Worm (Caenorhabditis elegans): Measurements from ENCODE around the gene F52C9.5.

F52C9.5 gene

ce11 chrIII:5294867-5295266 is 7.2 kb upstream of the F52C9.5 start (continued):
- TF ChIP-seq C08G9.2 (tag; optimal IDR thresholded peaks at IDR 0.05) (peak; percentile 83), ceh-9 (tag; optimal IDR thresholded peaks at IDR 0.05) (peak; percentile 77), pha-4 (tag; optimal IDR thresholded peaks at IDR 0.05) (no peak), ceh-30 (tag; optimal IDR thresholded peaks at IDR 0.05) (peak; percentile 60), ceh-31 (tag; optimal IDR thresholded peaks at IDR 0.05) (peak; percentile 57), ahr-1 (tag; optimal IDR thresholded peaks at IDR 0.05) (peak; percentile 61), hlh-6 (tag; optimal IDR thresholded peaks at IDR 0.05) (peak; percentile 94), syd-9 (tag; optimal IDR thresholded peaks at IDR 0.05) (peak; percentile 91), npax-4 (tag; optimal IDR thresholded peaks at IDR 0.05) (peak; percentile 79), ceh-6 (GFP tag; optimal IDR thresholded peaks at IDR 0.05) (peak; percentile 84), mec-3 (tag; optimal IDR thresholded peaks at IDR 0.05; ENCODE audit: borderline replicate concordance) (peak; percentile 44), hlh-13 (GFP tag; optimal IDR thresholded peaks at IDR 0.05) (peak; percentile 88), lim-6 (tag; optimal IDR thresholded peaks at IDR 0.05) (peak; percentile 22), ceh-2 (tag; optimal IDR thresholded peaks at IDR 0.05) (peak; percentile 80), gmeb-2 (tag; optimal IDR thresholded peaks at IDR 0.05) (peak; percentile 91), ets-4 (tag; optimal IDR thresholded peaks at IDR 0.05) (peak; percentile 88), dve-1 (tag; optimal IDR thresholded peaks at IDR 0.05) (peak; percentile 73), madf-2 (tag; optimal IDR thresholded peaks at IDR 0.05) (peak; percentile 77), pqm-1 (tag; optimal IDR thresholded peaks at IDR 0.05) (peak; percentile 81), ceh-34 (tag; optimal IDR thresholded peaks at IDR 0.05) (peak; percentile 94), pha-2 (tag; optimal IDR thresholded peaks at IDR 0.05) (peak; percentile 92), sox-4 (tag; optimal IDR thresholded peaks at IDR 0.05) (peak; percentile 86), T23F11.4 (GFP tag; optimal IDR thresholded peaks at IDR 0.05) (peak; percentile 81), pag-3 (tag; optimal IDR thresholded peaks at IDR 0.05; ENCODE audit: borderline replicate concordance) (no peak), sdc-2 (tag; optimal IDR thresholded peaks at IDR 0.05) (peak; percentile 81)

ce11 chrIII:5304044-5304443 is 2.0 kb downstream of the F52C9.5 start:
- no peak for TF ChIP-seq hlh-13 (GFP tag; optimal IDR thresholded peaks at IDR 0.05)
- TF ChIP-seq ztf-16 (tag; optimal IDR thresholded peaks at IDR 0.05): no peak
- no peak for TF ChIP-seq unc-55 (GFP tag; optimal IDR thresholded peaks at IDR 0.05)
- TF ChIP-seq eyg-1 (tag; optimal IDR thresholded peaks at IDR 0.05): no peak
- no peak for TF ChIP-seq nhr-11 (tag; optimal IDR thresholded peaks at IDR 0.05)
- TF ChIP-seq K02D7.2 (tag; optimal IDR thresholded peaks at IDR 0.05): no peak
- no peak for TF ChIP-seq unc-3 (GFP tag; conservative IDR thresholded peaks at IDR 0.05)
- TF ChIP-seq unc-3 (tag; optimal IDR thresholded peaks at IDR 0.05): no peak
- TF ChIP-seq fax-1 (tag; optimal IDR thresholded peaks at IDR 0.05): no peak
- no peak for TF ChIP-seq ceh-48 (tag; optimal IDR thresholded peaks at IDR 0.05)
- TF ChIP-seq C08G9.2 (tag; optimal IDR thresholded peaks at IDR 0.05): no peak

ce11 chrIII:5305725-5306124 is 3.7 kb downstream of the F52C9.5 start:
- TF ChIP-seq ets-4 (tag; optimal IDR thresholded peaks at IDR 0.05) (peak; percentile 73), ahr-1 (tag; optimal IDR thresholded peaks at IDR 0.05) (peak; percentile 5), dmd-4 (tag; optimal IDR thresholded peaks at IDR 0.05; ENCODE audit: borderline replicate concordance) (no peak), dve-1 (tag; optimal IDR thresholded peaks at IDR 0.05) (peak; percentile 59), mec-3 (tag; optimal IDR thresholded peaks at IDR 0.05; ENCODE audit: borderline replicate concordance) (no peak), hlh-30 (tag; optimal IDR thresholded peaks at IDR 0.05; ENCODE audit: insufficient read depth) (no peak), zip-5 (tag; optimal IDR thresholded peaks at IDR 0.05) (no peak), pqm-1 (tag; optimal IDR thresholded peaks at IDR 0.05) (peak; percentile 75), nfya-1 (tag; optimal IDR thresholded peaks at IDR 0.05) (no peak), pha-2 (tag; optimal IDR thresholded peaks at IDR 0.05) (peak; percentile 14), tbx-7 (tag; optimal IDR thresholded peaks at IDR 0.05) (no peak), unc-86 (tag; optimal IDR thresholded peaks at IDR 0.05) (peak; percentile 40), sox-4 (tag; optimal IDR thresholded peaks at IDR 0.05) (peak; percentile 79), unc-55 (GFP tag; optimal IDR thresholded peaks at IDR 0.05) (no peak), unc-42 (tag; optimal IDR thresholded peaks at IDR 0.05) (peak; percentile 18), elt-4 (tag; optimal IDR thresholded peaks at IDR 0.05) (no peak), sox-2 (GFP tag; IDR thresholded peaks at IDR 0.05) (no peak), C08G9.2 (tag; optimal IDR thresholded peaks at IDR 0.05) (peak; percentile 59), ttx-3 (tag; optimal IDR thresholded peaks at IDR 0.05) (peak; percentile 61), ceh-18 (tag; optimal IDR thresholded peaks at IDR 0.05) (peak; percentile 67), pha-4 (tag; optimal IDR thresholded peaks at IDR 0.05) (no peak), che-1 (tag; optimal IDR thresholded peaks at IDR 0.05) (peak; percentile 73), hlh-6 (tag; optimal IDR thresholded peaks at IDR 0.05) (peak; percentile 54), pax-1 (tag; optimal IDR thresholded peaks at IDR 0.05) (no peak), unc-3 (GFP tag; conservative IDR thresholded peaks at IDR 0.05) (peak; percentile 71), unc-3 (tag; optimal IDR thresholded peaks at IDR 0.05) (peak; percentile 37), hlh-15 (tag; optimal IDR thresholded peaks at IDR 0.05) (peak; percentile 20), nhr-232 (tag; optimal IDR thresholded peaks at IDR 0.05) (peak; percentile 59), gmeb-2 (tag; optimal IDR thresholded peaks at IDR 0.05) (peak; percentile 66)
